Worm (Caenorhabditis elegans) whole organism, midembryonic: ENCODE results near the gene dot-1.2.

Experiments
- T22C8.4 ChIP-seq: fragments of 200-800 bp; sonication (Bioruptor generic); IDR thresholded peaks from 2 replicates; pipeline ENCODE4 v1.3.6; 2022; ENCODE audit warnings: missing genetic modification characterization, missing compliant biosample characterization
- cog-1 ChIP-seq: sonication (generic microtip); optimal IDR thresholded peaks from 2 replicates; lab custom pipeline; 2016; ENCODE audit warnings: missing genetic modification characterization, missing compliant biosample characterization
- flt-1 ChIP-seq: fragments of 200-800 bp; sonication (Bioruptor generic); IDR thresholded peaks from 2 replicates; pipeline ENCODE4 v1.3.6; 2022; ENCODE audit warnings: missing genetic modification characterization, missing compliant biosample characterization
- med-1 ChIP-seq: sonication (generic microtip); optimal IDR thresholded peaks from 2 replicates; lab custom pipeline; 2017; ENCODE audit warnings: missing genetic modification characterization, mild to moderate bottlenecking, missing compliant biosample characterization, antibody characterized with exemption, missing genetic modification reagents; ENCODE audit not compliant: insufficient read depth
- ref-1 ChIP-seq: fragments of 200-800 bp; sonication (Bioruptor generic); conservative IDR thresholded peaks from 2 replicates; pipeline ENCODE4 v1.3.6; 2022; ENCODE audit warnings: missing genetic modification reagents, missing genetic modification characterization, missing compliant biosample characterization
- tab-1 ChIP-seq: fragments of 200-800 bp; sonication (Bioruptor generic); IDR thresholded peaks from 2 replicates; pipeline ENCODE4 v1.3.6; 2022; ENCODE audit warnings: missing genetic modification characterization, missing compliant biosample characterization
- ztf-29 ChIP-seq: fragments of 200-800 bp; sonication (Bioruptor generic); IDR thresholded peaks from 2 replicates; pipeline ENCODE4 v1.3.6; 2022; ENCODE audit warnings: missing genetic modification reagents, missing genetic modification characterization, missing compliant biosample characterization

- TF ChIP-seq med-1 (GFP tag; lab: Kevin White, UChicago): no peak
- TF ChIP-seq cog-1 (tag; lab: Kevin White, UChicago): no peak
- no peak for TF ChIP-seq flt-1 (GFP tag; lab: Robert Waterston, UW)
- no peak for TF ChIP-seq tab-1 (GFP tag; lab: Robert Waterston, UW)
- TF ChIP-seq ztf-29 (GFP tag; lab: Robert Waterston, UW): no peak
- TF ChIP-seq ref-1 (GFP tag; lab: Robert Waterston, UW): no peak
- TF ChIP-seq T22C8.4 (GFP tag; lab: Robert Waterston, UW): no peak
Measured at ce11 chrX:11898040-11898439, 28.9 kb upstream of the dot-1.2 start, which contains the start of gene Y62H9A.9.
